Fruit fly (Drosophila melanogaster): ENCODE results near the gene CG8915.

The CG8915 gene

DNA sequence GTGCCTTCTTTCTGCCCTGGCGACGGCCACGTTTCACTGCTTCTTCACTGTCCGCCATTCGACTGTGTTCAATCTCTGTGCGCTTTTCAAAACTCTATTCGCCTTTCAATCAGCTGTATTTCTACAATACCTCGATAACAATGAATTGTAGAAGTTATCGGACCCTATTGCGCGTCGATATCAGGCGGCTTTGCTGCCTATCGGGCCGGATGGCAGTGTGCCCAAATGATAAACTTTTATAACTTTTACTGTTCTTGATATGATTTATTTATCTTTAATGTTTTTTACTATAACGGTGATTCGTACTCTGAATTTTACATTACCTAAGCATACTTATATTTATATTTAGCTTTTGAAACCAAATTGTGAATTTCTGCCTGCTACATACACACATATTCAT lies at the start of gene CG8915 (continued):
- TF ChIP-seq ato (GFP tag; IDR thresholded peaks at IDR 0.05; ENCODE audit: partially characterized antibody) (peak; percentile 61; the same call in 1 of the 2 replicates), CG13775 (GFP tag; optimal IDR thresholded peaks at IDR 0.05) (no peak), cas (GFP tag; IDR thresholded peaks at IDR 0.05) (no peak), gsb (GFP tag; IDR thresholded peaks at IDR 0.05) (no peak), Rfx (GFP tag; IDR thresholded peaks at IDR 0.05) (no peak), en (GFP tag; optimal IDR thresholded peaks at IDR 0.05) (no peak), CTCF (GFP tag; optimal IDR thresholded peaks at IDR 0.05) (no peak), GATAe (GFP tag; conservative IDR thresholded peaks at IDR 0.05) (no peak), CG4282 (GFP tag; optimal IDR thresholded peaks at IDR 0.05) (no peak), CG13624 (GFP tag; optimal IDR thresholded peaks at IDR 0.05) (peak; percentile 9), sd (tag; optimal IDR thresholded peaks at IDR 0.05) (no peak), Blimp-1 (GFP tag; optimal IDR thresholded peaks at IDR 0.05) (no peak), Nf-YA (GFP tag; IDR thresholded peaks at IDR 0.05) (no peak), CG14710 (tag; optimal IDR thresholded peaks at IDR 0.05) (peak; percentile 30), hbn (GFP tag; IDR thresholded peaks at IDR 0.05; ENCODE audit: partially characterized antibody) (peak; percentile 46; the same call in 1 of the 2 replicates), inv (GFP tag; IDR thresholded peaks at IDR 0.05; ENCODE audit: partially characterized antibody) (no peak), CG17568 (GFP tag; optimal IDR thresholded peaks at IDR 0.05) (no peak), Dad (GFP tag; optimal IDR thresholded peaks at IDR 0.05) (no peak), NK7.1 (GFP tag; optimal IDR thresholded peaks at IDR 0.05) (no peak), CG10654 (GFP tag; optimal IDR thresholded peaks at IDR 0.05) (no peak), sens (GFP tag) (peak; percentile 71), peb (GFP tag; IDR thresholded peaks at IDR 0.05) (no peak), Six4 (GFP tag; optimal IDR thresholded peaks at IDR 0.05) (no peak), CG17328 (GFP tag; IDR thresholded peaks at IDR 0.05) (no peak), CG33213 (GFP tag; optimal IDR thresholded peaks at IDR 0.05) (no peak), CG3847 (GFP tag; IDR thresholded peaks at IDR 0.05) (no peak), Dll (GFP tag; IDR thresholded peaks at IDR 0.05; ENCODE audit: partially characterized antibody) (peak; percentile 62; the same call in 3 of the 4 replicates), CG2678 (tag; optimal IDR thresholded peaks at IDR 0.05) (no peak), slp2 (GFP tag; optimal IDR thresholded peaks at IDR 0.05) (no peak), crol (GFP tag; IDR thresholded peaks at IDR 0.05) (no peak), CG6654 (GFP tag; optimal IDR thresholded peaks at IDR 0.05) (no peak), C15 (GFP tag; IDR thresholded peaks at IDR 0.05) (no peak), CG12942 (GFP tag; optimal IDR thresholded peaks at IDR 0.05) (no peak), CG8281 (tag; optimal IDR thresholded peaks at IDR 0.05) (no peak), nau (GFP tag; optimal IDR thresholded peaks at IDR 0.05) (no peak), CG9797 (GFP tag; optimal IDR thresholded peaks at IDR 0.05) (peak; percentile 48), CG9727 (GFP tag; optimal IDR thresholded peaks at IDR 0.05) (no peak), vfl (GFP tag; optimal IDR thresholded peaks at IDR 0.05) (no peak), unc-4 (GFP tag; IDR thresholded peaks at IDR 0.05; ENCODE audit: partially characterized antibody) (peak; percentile 55), Vsx1 (GFP tag; optimal IDR thresholded peaks at IDR 0.05) (no peak), CG13424 (tag; optimal IDR thresholded peaks at IDR 0.05) (no peak), Rx (GFP tag; IDR thresholded peaks at IDR 0.05) (no peak), repo (GFP tag; optimal IDR thresholded peaks at IDR 0.05) (no peak), Hsf (GFP tag; optimal IDR thresholded peaks at IDR 0.05) (no peak), gt (GFP tag; IDR thresholded peaks at IDR 0.05) (no peak), Opbp (GFP tag; IDR thresholded peaks at IDR 0.05; ENCODE audit: partially characterized antibody) (peak; percentile 66; the same call in 2 of the 3 replicates), CG1832 (GFP tag; optimal IDR thresholded peaks at IDR 0.05) (no peak), CG12104 (GFP tag; optimal IDR thresholded peaks at IDR 0.05) (no peak), CG12659 (GFP tag; optimal IDR thresholded peaks at IDR 0.05) (peak; percentile 32), chm (GFP tag; IDR thresholded peaks at IDR 0.05) (no peak), CG4617 (GFP tag; optimal IDR thresholded peaks at IDR 0.05; ENCODE audit: borderline replicate concordance) (no peak), CG9609 (GFP tag; optimal IDR thresholded peaks at IDR 0.05) (no peak)
